Fruit fly (Drosophila melanogaster): ENCODE data around the gene CG17122.

CG17122 gene

DNA sequence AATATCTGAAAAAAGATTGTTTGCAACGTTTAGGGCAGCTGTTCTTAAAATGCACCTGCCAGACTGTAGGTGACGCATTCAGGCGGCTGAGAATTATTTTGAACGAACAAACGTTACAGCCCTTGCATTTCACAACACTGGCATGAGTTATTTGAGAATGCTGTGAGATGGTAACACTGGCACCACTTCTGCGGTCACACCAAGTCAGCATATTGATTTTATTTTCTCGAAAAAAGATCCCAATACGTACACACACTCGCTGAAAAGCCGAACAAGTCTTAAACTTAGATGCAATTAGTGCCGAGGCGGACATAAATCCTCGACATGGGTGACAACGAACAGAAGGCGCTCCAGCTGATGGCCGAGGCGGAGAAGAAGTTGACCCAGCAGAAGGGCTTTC is 38.3 kb upstream of the CG17122 start, which contains the start of gene alphaSnap (continued):
- TF ChIP-seq HmgZ (tag; optimal IDR thresholded peaks at IDR 0.05) (peak; percentile 80), Dp (GFP tag; optimal IDR thresholded peaks at IDR 0.05) (peak; percentile 78), Bdp1 (GFP tag; optimal IDR thresholded peaks at IDR 0.05) (peak; percentile 6), fu2 (GFP tag; optimal IDR thresholded peaks at IDR 0.05) (peak; percentile 34), Antp (GFP tag; optimal IDR thresholded peaks at IDR 0.05) (peak; percentile 41), ewg (GFP tag; optimal IDR thresholded peaks at IDR 0.05) (no peak), CG15514 (GFP tag; optimal IDR thresholded peaks at IDR 0.05) (peak; percentile 74), TFAM (GFP tag; optimal IDR thresholded peaks at IDR 0.05) (no peak), pzg (GFP tag; optimal IDR thresholded peaks at IDR 0.05) (peak; percentile 91), hth (optimal IDR thresholded peaks at IDR 0.05) (no peak), Drgx (GFP tag; IDR thresholded peaks at IDR 0.05) (no peak), bbx (GFP tag; IDR thresholded peaks at IDR 0.05; ENCODE audit: partially characterized antibody) (peak; percentile 57; the same call in 1 of the 2 replicates), hbn (GFP tag; IDR thresholded peaks at IDR 0.05; ENCODE audit: partially characterized antibody) (peak; percentile 46; the same call in 1 of the 2 replicates), Doc3 (GFP tag; IDR thresholded peaks at IDR 0.05; ENCODE audit: partially characterized antibody) (0 out of 3 replicates have a peak, but pooled peaks have one; percentile 31), dpn (GFP tag; optimal IDR thresholded peaks at IDR 0.05) (peak; percentile 39 to 49), CG11695 (GFP tag; IDR thresholded peaks at IDR 0.05) (no peak), CG32767 (GFP tag; IDR thresholded peaks at IDR 0.05) (0 out of 2 replicates have a peak, but pooled peaks have one; percentile 44), vvl (GFP tag; IDR thresholded peaks at IDR 0.05) (peak; percentile 67; the same call in 1 of the 2 replicates), E2f1 (GFP tag; IDR thresholded peaks at IDR 0.05) (no peak), trem (tag; optimal IDR thresholded peaks at IDR 0.05) (peak; percentile 71), gce (GFP tag; IDR thresholded peaks at IDR 0.05) (no peak), her (GFP tag; optimal IDR thresholded peaks at IDR 0.05) (peak; percentile 20), tin (GFP tag; optimal IDR thresholded peaks at IDR 0.05) (no peak), CG15269 (tag; optimal IDR thresholded peaks at IDR 0.05) (no peak), CG7556 (GFP tag; optimal IDR thresholded peaks at IDR 0.05) (no peak), unc-4 (GFP tag; IDR thresholded peaks at IDR 0.05; ENCODE audit: partially characterized antibody) (0 out of 2 replicates have a peak, but pooled peaks have one; percentile 40), CG4617 (GFP tag; optimal IDR thresholded peaks at IDR 0.05; ENCODE audit: borderline replicate concordance) (peak; percentile 94), Ets65A (GFP tag) (peak; percentile 92), CG4424 (GFP tag; optimal IDR thresholded peaks at IDR 0.05) (peak; percentile 6), jigr1 (GFP tag; IDR thresholded peaks at IDR 0.05) (no peak), mirr (GFP tag; optimal IDR thresholded peaks at IDR 0.05) (no peak), dmrt99B (tag; optimal IDR thresholded peaks at IDR 0.05) (no peak), CG9797 (GFP tag; optimal IDR thresholded peaks at IDR 0.05) (peak; percentile 96), danr (GFP tag; IDR thresholded peaks at IDR 0.05) (no peak), Vsx1 (GFP tag; optimal IDR thresholded peaks at IDR 0.05) (no peak), Hmr (GFP tag; optimal IDR thresholded peaks at IDR 0.05) (peak; percentile 57), dmrt11E (tag; optimal IDR thresholded peaks at IDR 0.05) (peak; percentile 8), CG2116 (GFP tag; optimal IDR thresholded peaks at IDR 0.05) (peak; percentile 53), NK7.1 (GFP tag; optimal IDR thresholded peaks at IDR 0.05) (no peak), zfh1 (GFP tag; IDR thresholded peaks at IDR 0.05) (0 out of 3 replicates have a peak, but pooled peaks have one; percentile 9), Ets97D (GFP tag; optimal IDR thresholded peaks at IDR 0.05) (peak; percentile 56), az2 (GFP tag; optimal IDR thresholded peaks at IDR 0.05) (peak; percentile 37), ssp (GFP tag; IDR thresholded peaks at IDR 0.05) (no peak)

Measured in whole organism, embryonic.